Worm (Caenorhabditis elegans) whole organism, late embryonic: ENCODE results near the gene C27C12.3.
A peak's percentile ranks its signal among the peaks of the same experiment; 100 is the strongest.

ENCODE experiments used
- F13H6.1 ChIP-seq: sonication (generic microtip); optimal IDR thresholded peaks from 2 replicates; lab custom pipeline; 2016; ENCODE audit warnings: missing genetic modification characterization, missing compliant biosample characterization
- K09A11.1 ChIP-seq: sonication (generic microtip); optimal IDR thresholded peaks from 2 replicates; lab custom pipeline; 2017; ENCODE audit warnings: antibody characterized with exemption, mild to moderate bottlenecking, missing genetic modification characterization, missing compliant biosample characterization; ENCODE audit not compliant: insufficient read depth
- ceh-14 ChIP-seq: sonication (generic microtip); optimal IDR thresholded peaks from 2 replicates; lab custom pipeline; 2016; ENCODE audit warnings: missing genotype, missing genetic modification characterization, missing compliant biosample characterization
- ceh-22 ChIP-seq: sonication (generic microtip); optimal IDR thresholded peaks from 2 replicates; lab custom pipeline; 2017; ENCODE audit warnings: missing biosample characterization, missing genetic modification characterization
- ceh-30 ChIP-seq: fragments of 150-350 bp; optimal IDR thresholded peaks from 2 replicates; lab custom pipeline; 2014; ENCODE audit warnings: missing biosample characterization, missing genetic modification characterization
- ceh-45 ChIP-seq: fragments of 200-800 bp; sonication (Bioruptor generic); IDR thresholded peaks from 2 replicates; pipeline ENCODE4 v1.3.6; 2022; ENCODE audit warnings: missing genetic modification reagents, missing genetic modification characterization, missing compliant biosample characterization
- ceh-48 ChIP-seq: sonication (generic microtip); optimal IDR thresholded peaks from 2 replicates; lab custom pipeline; 2016; ENCODE audit warnings: missing genetic modification characterization, inconsistent platforms, missing compliant biosample characterization
- ceh-6 ChIP-seq: fragments of 200-800 bp; sonication (Bioruptor generic); optimal IDR thresholded peaks from 2 replicates; lab custom pipeline; 2018; ENCODE audit warnings: mild to moderate bottlenecking, missing genetic modification characterization, missing compliant biosample characterization
- ceh-9 ChIP-seq: sonication (generic microtip); optimal IDR thresholded peaks from 2 replicates; lab custom pipeline; 2016; ENCODE audit warnings: mild to moderate bottlenecking, missing genetic modification characterization, inconsistent platforms, missing compliant biosample characterization
- che-1 ChIP-seq: sonication (generic microtip); optimal IDR thresholded peaks from 2 replicates; lab custom pipeline; 2016; ENCODE audit warnings: mild to moderate bottlenecking, missing genetic modification characterization, missing compliant biosample characterization
- elt-2 ChIP-seq: sonication (generic microtip); optimal IDR thresholded peaks from 2 replicates; lab custom pipeline; 2016; ENCODE audit warnings: missing genetic modification reagents, missing genetic modification characterization, missing compliant biosample characterization
- elt-4 ChIP-seq: sonication (generic microtip); optimal IDR thresholded peaks from 2 replicates; lab custom pipeline; 2016; ENCODE audit warnings: missing genetic modification characterization, missing compliant biosample characterization
- ets-4 ChIP-seq: sonication (generic microtip); optimal IDR thresholded peaks from 2 replicates; lab custom pipeline; 2016; ENCODE audit warnings: missing genetic modification characterization, missing compliant biosample characterization
- eyg-1 ChIP-seq: sonication (generic microtip); optimal IDR thresholded peaks from 2 replicates; lab custom pipeline; 2016; ENCODE audit warnings: missing genotype, missing genetic modification characterization, missing compliant biosample characterization
- fax-1 ChIP-seq: sonication (generic microtip); optimal IDR thresholded peaks from 2 replicates; lab custom pipeline; 2016; ENCODE audit warnings: missing genotype, missing genetic modification characterization, missing compliant biosample characterization
- fkh-10 ChIP-seq: fragments of 150-350 bp; optimal IDR thresholded peaks from 2 replicates; lab custom pipeline; 2014; ENCODE audit warnings: missing biosample characterization, missing genetic modification reagents, missing genetic modification characterization
- gmeb-2 ChIP-seq: sonication (generic microtip); optimal IDR thresholded peaks from 2 replicates; lab custom pipeline; 2016; ENCODE audit warnings: missing genetic modification characterization, inconsistent platforms, missing compliant biosample characterization
- hlh-13 ChIP-seq: fragments of 200-800 bp; sonication (Bioruptor generic); optimal IDR thresholded peaks from 2 replicates; lab custom pipeline; 2018; ENCODE audit warnings: mild to moderate bottlenecking, missing genetic modification characterization, missing compliant biosample characterization
- lim-6 ChIP-seq: sonication (generic microtip); optimal IDR thresholded peaks from 2 replicates; lab custom pipeline; 2016; ENCODE audit warnings: missing genetic modification characterization, missing compliant biosample characterization
- madf-2 ChIP-seq: sonication (generic microtip); optimal IDR thresholded peaks from 2 replicates; lab custom pipeline; 2017; ENCODE audit warnings: missing genetic modification characterization, missing compliant biosample characterization
- npax-4 ChIP-seq: sonication (generic microtip); optimal IDR thresholded peaks from 2 replicates; lab custom pipeline; 2016; ENCODE audit warnings: missing genetic modification characterization, missing compliant biosample characterization
- pag-3 ChIP-seq: sonication (generic microtip); optimal IDR thresholded peaks from 2 replicates; lab custom pipeline; 2016; ENCODE audit warnings: missing compliant biosample characterization, missing genetic modification characterization, borderline replicate concordance
- pax-1 ChIP-seq: fragments of 150-350 bp; optimal IDR thresholded peaks from 2 replicates; lab custom pipeline; 2014; ENCODE audit warnings: missing biosample characterization, missing genetic modification characterization
- pqm-1 ChIP-seq: sonication (generic microtip); optimal IDR thresholded peaks from 2 replicates; lab custom pipeline; 2016; ENCODE audit warnings: missing genetic modification characterization, missing compliant biosample characterization
- rnt-1 ChIP-seq: sonication (generic microtip); optimal IDR thresholded peaks from 2 replicates; lab custom pipeline; 2016; ENCODE audit warnings: missing genetic modification characterization, missing compliant biosample characterization
- sdc-2 ChIP-seq: sonication (generic microtip); optimal IDR thresholded peaks from 2 replicates; lab custom pipeline; 2016; ENCODE audit warnings: missing genotype, missing genetic modification characterization, missing compliant biosample characterization
- sox-4 ChIP-seq: sonication (generic microtip); optimal IDR thresholded peaks from 2 replicates; lab custom pipeline; 2017; ENCODE audit warnings: mild to moderate bottlenecking, missing genetic modification characterization, inconsistent platforms, missing compliant biosample characterization
- syd-9 ChIP-seq: sonication (generic microtip); optimal IDR thresholded peaks from 2 replicates; lab custom pipeline; 2016; ENCODE audit warnings: mild to moderate bottlenecking, missing genetic modification characterization, moderate library complexity, missing compliant biosample characterization
- tbx-2 ChIP-seq: sonication (generic microtip); optimal IDR thresholded peaks from 2 replicates; lab custom pipeline; 2016; ENCODE audit warnings: missing genetic modification characterization, missing compliant biosample characterization
- unc-55 ChIP-seq: sonication (generic microtip); optimal IDR thresholded peaks from 2 replicates; lab custom pipeline; 2017; ENCODE audit warnings: missing biosample characterization, missing genetic modification reagents, missing genetic modification characterization
- unc-86 ChIP-seq: sonication (generic microtip); optimal IDR thresholded peaks from 2 replicates; lab custom pipeline; 2016; ENCODE audit warnings: missing genetic modification characterization, missing compliant biosample characterization

C27C12.3 gene

DNA sequence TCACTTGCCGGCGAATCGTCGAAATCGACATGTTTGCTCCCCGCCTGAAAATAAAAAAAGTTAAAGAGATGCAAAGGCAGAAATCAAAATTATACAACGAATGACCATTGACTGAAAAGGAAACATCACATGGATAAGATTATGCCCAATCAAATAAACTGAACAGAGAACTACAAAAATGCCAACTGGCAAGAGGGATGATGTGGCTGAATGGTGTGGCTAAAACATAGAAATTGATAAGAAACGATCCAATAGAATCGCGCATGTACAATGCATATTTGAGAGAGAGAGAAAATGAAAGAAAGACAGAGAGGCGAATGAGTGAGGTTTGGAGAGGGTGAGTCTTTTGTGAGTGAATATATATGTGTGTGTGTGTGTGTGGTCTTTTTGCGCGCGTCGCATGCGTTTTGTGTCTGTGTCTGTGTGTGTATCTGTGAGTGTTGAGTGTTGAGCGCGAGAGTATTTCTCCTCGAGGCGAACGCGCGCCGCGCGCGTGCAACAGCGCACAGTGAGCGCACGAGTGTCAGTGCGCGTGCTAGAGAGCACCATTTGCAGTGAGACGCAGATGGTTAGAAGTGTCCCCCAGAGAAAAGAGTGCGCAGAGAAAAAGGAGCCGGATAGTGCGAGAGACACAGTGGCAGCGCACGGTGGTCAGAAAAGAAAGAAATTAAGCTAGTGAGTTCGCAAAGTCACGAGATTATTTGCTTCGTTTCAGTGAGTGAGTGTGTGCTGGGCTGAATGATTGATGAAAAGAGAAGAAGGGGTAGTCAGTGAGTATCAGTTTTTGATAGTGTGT, 47.0 kb downstream of the C27C12.3 start, which contains the start of gene epn-1 (continued):
- peak; percentile 95 for TF ChIP-seq rnt-1 (tag; lab: Kevin White, UChicago)
- no peak for TF ChIP-seq ceh-9 (tag; lab: Kevin White, UChicago)
- TF ChIP-seq F13H6.1 (tag; lab: Kevin White, UChicago), result peak; percentile 95
- no peak for TF ChIP-seq npax-4 (tag; lab: Kevin White, UChicago)
- TF ChIP-seq ets-4 (tag; lab: Kevin White, UChicago), result peak; percentile 85
- TF ChIP-seq gmeb-2, result no peak
- no peak for TF ChIP-seq che-1 (tag; lab: Kevin White, UChicago)
- no peak for TF ChIP-seq pax-1 (tag; lab: Kevin White, UChicago)
- peak; percentile 62 for TF ChIP-seq pag-3 (tag; lab: Kevin White, UChicago)
- peak; percentile 87 for TF ChIP-seq elt-2 (tag; lab: Kevin White, UChicago)
- TF ChIP-seq ceh-22 (tag; lab: Kevin White, UChicago), result peak; percentile 50
- TF ChIP-seq sox-4 (tag; lab: Kevin White, UChicago), result peak; percentile 8
- peak; percentile 98 for TF ChIP-seq tbx-2 (tag; lab: Kevin White, UChicago)
- no peak for TF ChIP-seq ceh-45
- peak; percentile 22 for TF ChIP-seq unc-86 (tag; lab: Kevin White, UChicago)
- TF ChIP-seq eyg-1 (tag; lab: Kevin White, UChicago), result peak; percentile 85
- peak; percentile 94 for TF ChIP-seq ceh-14
- no peak for TF ChIP-seq ceh-48 (tag; lab: Kevin White, UChicago)
- TF ChIP-seq elt-4 (tag; lab: Kevin White, UChicago), result no peak
- peak; percentile 52 for TF ChIP-seq fax-1 (tag; lab: Kevin White, UChicago)
- no peak for TF ChIP-seq ceh-30 (tag; lab: Kevin White, UChicago)
- TF ChIP-seq madf-2 (tag; lab: Kevin White, UChicago), result peak; percentile 81
- TF ChIP-seq ceh-6 (GFP tag; lab: Kevin White, UChicago), result peak; percentile 54
- peak; percentile 64 for TF ChIP-seq K09A11.1 (tag; lab: Kevin White, UChicago)
- peak; percentile 89 for TF ChIP-seq unc-55 (GFP tag; lab: Kevin White, UChicago)

ce11 chrX:14816717-14817116, 48.9 kb downstream of the C27C12.3 start:
- TF ChIP-seq sdc-2, result no peak
- TF ChIP-seq elt-2 (tag; lab: Kevin White, UChicago), result peak; percentile 34
- TF ChIP-seq, all 69 proteins: peak for 1

ce11 chrX:14815412-14815811, 50.2 kb downstream of the C27C12.3 start:
- TF ChIP-seq ets-4 (tag; lab: Kevin White, UChicago) (no peak), K09A11.1 (tag; lab: Kevin White, UChicago) (no peak), F13H6.1 (tag; lab: Kevin White, UChicago) (no peak), pax-1 (tag; lab: Kevin White, UChicago) (no peak), fax-1 (tag; lab: Kevin White, UChicago) (no peak), pag-3 (tag; lab: Kevin White, UChicago) (no peak), fkh-10 (GFP tag; lab: Kevin White, UChicago) (no peak), lim-6 (tag; lab: Kevin White, UChicago) (no peak), pqm-1 (tag; lab: Kevin White, UChicago) (no peak), rnt-1 (tag; lab: Kevin White, UChicago) (no peak), hlh-13 (GFP tag; lab: Kevin White, UChicago) (no peak), syd-9 (tag; lab: Kevin White, UChicago) (no peak)
